Worm (Caenorhabditis elegans) whole organism, L4 larva: ENCODE results near the gene B0280.11.

Experiments used
- F10B5.3 ChIP-seq: sonication (generic microtip); optimal IDR thresholded peaks from 2 replicates; lab custom pipeline; 2016; ENCODE audit warnings: mild to moderate bottlenecking, missing genetic modification characterization, missing compliant biosample characterization
- F49E8.2 ChIP-seq: sonication (generic microtip); optimal IDR thresholded peaks from 2 replicates; lab custom pipeline; 2016; ENCODE audit warnings: missing compliant biosample characterization, mild to moderate bottlenecking, missing genetic modification characterization, borderline replicate concordance
- R02D3.7 ChIP-seq: fragments of 150-350 bp; sonication (generic microtip); optimal IDR thresholded peaks from 3 replicates; lab custom pipeline; 2014; ENCODE audit warnings: missing biosample characterization, missing genetic modification characterization
- T20F7.1 ChIP-seq: fragments of 200-800 bp; sonication (Bioruptor generic); optimal IDR thresholded peaks from 2 replicates; lab custom pipeline; 2018; ENCODE audit warnings: mild to moderate bottlenecking, missing genetic modification characterization, missing compliant biosample characterization
- Y105C5A.15 ChIP-seq: fragments of 200-800 bp; sonication (Bioruptor generic); IDR thresholded peaks from 2 replicates; pipeline ENCODE4 v1.3.6; 2022; ENCODE audit warnings: missing genetic modification characterization, missing compliant biosample characterization
- Y48G9A.11 ChIP-seq: fragments of 200-800 bp; sonication (Bioruptor generic); IDR thresholded peaks from 2 replicates; pipeline ENCODE4 v1.3.6; 2022; ENCODE audit warnings: missing genetic modification reagents, missing genetic modification characterization, missing compliant biosample characterization
- Y5F2A.4 ChIP-seq: fragments of 200-800 bp; sonication (Bioruptor generic); optimal IDR thresholded peaks from 2 replicates; lab custom pipeline; 2018; ENCODE audit warnings: mild to moderate bottlenecking, missing genetic modification characterization, missing compliant biosample characterization
- ZK337.2 ChIP-seq: fragments of 200-800 bp; sonication (Bioruptor generic); IDR thresholded peaks from 2 replicates; pipeline ENCODE4 v1.3.6; 2022; ENCODE audit warnings: missing genetic modification reagents, missing genetic modification characterization, missing compliant biosample characterization
- attf-4 ChIP-seq: sonication (generic microtip); optimal IDR thresholded peaks from 3 replicates; lab custom pipeline; 2017; ENCODE audit warnings: missing biosample characterization, missing genetic modification characterization
- ceh-20 ChIP-seq: fragments of 200-800 bp; sonication (Bioruptor generic); IDR thresholded peaks from 2 replicates; pipeline ENCODE4 v1.3.6; 2022; ENCODE audit warnings: missing genetic modification reagents, missing genetic modification characterization, missing compliant biosample characterization
- ceh-32 ChIP-seq: sonication (generic microtip); optimal IDR thresholded peaks from 2 replicates; lab custom pipeline; 2016; ENCODE audit warnings: mild to moderate bottlenecking, missing genetic modification characterization, missing compliant biosample characterization; ENCODE audit not compliant: poor library complexity
- ceh-82 ChIP-seq: sonication (generic microtip); optimal IDR thresholded peaks from 2 replicates; lab custom pipeline; 2017; ENCODE audit warnings: missing biosample characterization, missing genetic modification characterization
- ces-1 ChIP-seq: fragments of 150-350 bp; sonication (generic microtip); optimal IDR thresholded peaks from 4 replicates; lab custom pipeline; 2014; ENCODE audit warnings: missing biosample characterization, missing genetic modification reagents, missing genetic modification characterization
- daf-19 ChIP-seq: fragments of 200-800 bp; sonication (Bioruptor generic); conservative IDR thresholded peaks from 2 replicates; pipeline ENCODE4 v1.3.6; 2022; ENCODE audit warnings: missing genetic modification characterization, missing compliant biosample characterization
- dve-1 ChIP-seq: sonication (generic microtip); optimal IDR thresholded peaks from 2 replicates; lab custom pipeline; 2017; ENCODE audit warnings: antibody characterized with exemption, mild to moderate bottlenecking, missing genetic modification characterization, missing compliant biosample characterization; ENCODE audit not compliant: insufficient read depth
- gei-8 ChIP-seq: fragments of 200-800 bp; sonication (Bioruptor generic); optimal IDR thresholded peaks from 2 replicates; lab custom pipeline; 2018; ENCODE audit warnings: mild to moderate bottlenecking, missing genetic modification characterization, missing compliant biosample characterization
- hif-1 ChIP-seq, 2 experiments: sonication (generic microtip); optimal IDR thresholded peaks; 2 replicates each; lab custom pipeline; 2016 to 2017; ENCODE audit warnings: missing compliant biosample characterization in 2 of 2, missing genetic modification characterization in 2 of 2, missing genetic modification reagents in 2 of 2, missing genotype in 2 of 2, mild to moderate bottlenecking in 1 of 2
- lim-7 ChIP-seq: fragments of 200-800 bp; sonication (Bioruptor generic); IDR thresholded peaks from 2 replicates; pipeline ENCODE4 v1.3.6; 2022; ENCODE audit warnings: missing genetic modification characterization, missing compliant biosample characterization
- lin-1 ChIP-seq: fragments of 200-800 bp; sonication (Bioruptor generic); IDR thresholded peaks from 2 replicates; pipeline ENCODE4 v1.3.6; 2022; ENCODE audit warnings: missing genetic modification reagents, missing genetic modification characterization, missing compliant biosample characterization
- lin-29 ChIP-seq: fragments of 200-800 bp; sonication (Bioruptor generic); IDR thresholded peaks from 2 replicates; pipeline ENCODE4 v1.3.6; 2022; ENCODE audit warnings: missing genetic modification reagents, missing genetic modification characterization, missing compliant biosample characterization
- lin-38 ChIP-seq: fragments of 200-800 bp; sonication (Bioruptor generic); IDR thresholded peaks from 2 replicates; pipeline ENCODE4 v1.3.6; 2022; ENCODE audit warnings: missing genetic modification reagents, missing genetic modification characterization, missing compliant biosample characterization
- lir-3 ChIP-seq: sonication (generic microtip); optimal IDR thresholded peaks from 2 replicates; lab custom pipeline; 2016; ENCODE audit warnings: mild to moderate bottlenecking, missing genetic modification characterization, missing compliant biosample characterization
- madf-5 ChIP-seq, 2 experiments: fragments of 200-800 bp; sonication (Bioruptor generic); IDR thresholded peaks; 2 replicates each; pipeline ENCODE4 v1.3.6; 2022; ENCODE audit warnings: missing compliant biosample characterization in 2 of 2, missing genetic modification characterization in 2 of 2
- mdt-29 ChIP-seq: fragments of 200-800 bp; sonication (Bioruptor generic); IDR thresholded peaks from 2 replicates; pipeline ENCODE4 v1.3.6; 2022; ENCODE audit warnings: missing genetic modification reagents, missing genetic modification characterization, missing compliant biosample characterization
- mep-1 ChIP-seq: fragments of 150-350 bp; sonication (generic microtip); optimal IDR thresholded peaks from 3 replicates; lab custom pipeline; 2014; ENCODE audit warnings: missing biosample characterization, missing genetic modification characterization
- mes-2 ChIP-seq: sonication (generic microtip); optimal IDR thresholded peaks from 2 replicates; lab custom pipeline; 2016; ENCODE audit warnings: missing genotype, mild to moderate bottlenecking, missing genetic modification characterization, missing compliant biosample characterization; ENCODE audit not compliant: poor library complexity, severe bottlenecking
- nhr-10 ChIP-seq: fragments of 150-350 bp; optimal IDR thresholded peaks from 2 replicates; lab custom pipeline; 2014; ENCODE audit warnings: missing biosample characterization, missing genetic modification characterization
- nhr-11 ChIP-seq: fragments of 150-350 bp; optimal IDR thresholded peaks from 2 replicates; lab custom pipeline; 2014; ENCODE audit warnings: missing biosample characterization, missing genetic modification characterization
- nhr-41 ChIP-seq: fragments of 200-800 bp; sonication (Bioruptor generic); IDR thresholded peaks from 2 replicates; pipeline ENCODE4 v1.3.6; 2022; ENCODE audit warnings: missing genetic modification reagents, missing genetic modification characterization, missing compliant biosample characterization
- nhr-48 ChIP-seq: sonication (generic microtip); optimal IDR thresholded peaks from 2 replicates; lab custom pipeline; 2016; ENCODE audit warnings: mild to moderate bottlenecking, missing genetic modification characterization, missing compliant biosample characterization
- nhr-76 ChIP-seq: fragments of 150-350 bp; optimal IDR thresholded peaks from 2 replicates; lab custom pipeline; 2014; ENCODE audit warnings: missing biosample characterization, missing genetic modification characterization
- pha-4 ChIP-seq, 2 experiments: fragments of 150-350 bp in 1 of 2; fragments of 200-800 bp in 1 of 2; sonication (Bioruptor generic) in 1 of 2; IDR thresholded peaks in 1 of 2; optimal IDR thresholded peaks in 1 of 2; 2 replicates each; pipeline versions ENCODE4 v1.3.6 to Lab custom; 2014 to 2022; ENCODE audit warnings: missing genetic modification characterization in 2 of 2, missing genetic modification reagents in 2 of 2, missing biosample characterization in 1 of 2, missing compliant biosample characterization in 1 of 2
- php-3 ChIP-seq: fragments of 200-800 bp; sonication (Bioruptor generic); IDR thresholded peaks from 2 replicates; pipeline ENCODE4 v1.3.6; 2022; ENCODE audit warnings: missing genetic modification reagents, missing genetic modification characterization, missing compliant biosample characterization
- sdz-12 ChIP-seq: fragments of 200-800 bp; sonication (Bioruptor generic); optimal IDR thresholded peaks from 2 replicates; lab custom pipeline; 2018; ENCODE audit warnings: mild to moderate bottlenecking, missing genetic modification characterization, missing compliant biosample characterization
- skn-1 ChIP-seq: fragments of 150-350 bp; optimal IDR thresholded peaks from 2 replicates; lab custom pipeline; 2014; ENCODE audit warnings: missing biosample characterization, missing genetic modification characterization
- tag-97 ChIP-seq: fragments of 200-800 bp; sonication (Bioruptor generic); IDR thresholded peaks from 2 replicates; pipeline ENCODE4 v1.3.6; 2022; ENCODE audit warnings: missing genetic modification characterization, missing compliant biosample characterization
- zfp-2 ChIP-seq: sonication (generic microtip); optimal IDR thresholded peaks from 2 replicates; lab custom pipeline; 2016; ENCODE audit warnings: mild to moderate bottlenecking, missing genetic modification characterization, missing compliant biosample characterization
- zfp-3 ChIP-seq: fragments of 200-800 bp; sonication (Bioruptor generic); conservative IDR thresholded peaks from 2 replicates; pipeline ENCODE4 v1.3.6; 2022; ENCODE audit warnings: missing genetic modification reagents, missing genetic modification characterization, missing compliant biosample characterization
- zip-2 ChIP-seq: fragments of 150-350 bp; optimal IDR thresholded peaks from 2 replicates; lab custom pipeline; 2014; ENCODE audit warnings: missing biosample characterization, missing genetic modification characterization
- ztf-11 ChIP-seq: fragments of 150-350 bp; optimal IDR thresholded peaks from 2 replicates; lab custom pipeline; 2014; ENCODE audit warnings: missing biosample characterization, missing genetic modification characterization

The B0280.11 gene

DNA sequence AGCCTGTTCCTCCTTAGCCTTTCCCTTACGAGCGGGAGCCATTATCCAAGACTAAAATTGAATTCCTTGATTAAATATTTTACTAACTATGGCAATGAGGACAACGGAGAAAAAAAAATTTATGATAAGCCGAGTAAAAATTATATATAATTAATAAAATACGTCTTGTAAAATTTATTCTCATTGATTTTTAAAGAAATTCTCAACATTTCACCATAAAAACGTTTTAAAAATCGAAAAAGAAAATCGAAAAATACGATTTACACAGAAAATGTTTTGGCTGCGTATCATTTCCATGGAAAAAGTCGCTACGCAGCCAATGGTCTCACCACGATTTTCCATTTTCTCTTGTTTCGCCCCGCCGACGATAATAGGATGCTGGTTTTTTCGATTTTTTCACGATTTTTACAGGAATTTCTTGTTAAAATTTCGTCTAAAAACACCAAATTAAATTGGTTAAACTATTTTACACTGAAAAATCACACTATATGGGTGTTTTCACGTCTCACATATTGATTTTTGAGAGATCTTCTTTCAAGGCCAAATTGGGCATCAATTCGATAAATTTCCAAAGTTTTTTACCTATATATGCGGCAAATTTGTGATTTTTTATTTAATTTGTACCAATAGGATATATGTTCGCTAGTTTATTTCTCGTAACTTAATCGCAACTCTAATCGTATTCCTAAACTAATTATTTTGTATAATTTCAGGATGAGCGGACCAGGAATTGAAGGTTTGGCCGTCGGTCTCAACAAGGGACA is 41.6 kb upstream of the B0280.11 start, which contains the start of the genes rps-14 and rpl-36 (continued):
- TF ChIP-seq ces-1 (GFP tag; lab: Kevin White, UChicago) (peak; percentile 12), ZK337.2 (GFP tag; lab: Robert Waterston, UW) (no peak), madf-5 (GFP tag; IDR thresholded peaks at IDR 0.05; lab: Robert Waterston, UW) (no peak), ztf-11 (tag; lab: Kevin White, UChicago) (no peak), ceh-32 (tag; lab: Kevin White, UChicago) (no peak), dve-1 (tag; lab: Kevin White, UChicago) (peak; percentile 95), lir-3 (no peak), pha-4 (GFP tag; IDR thresholded peaks at IDR 0.05; lab: Robert Waterston, UW) (peak; percentile 35; the same call in 1 of the 2 replicates), pha-4 (tag; optimal IDR thresholded peaks at IDR 0.05; lab: Kevin White, UChicago) (peak; percentile 92), nhr-41 (no peak), zfp-2 (tag; lab: Kevin White, UChicago) (peak; percentile 95), nhr-11 (tag; lab: Kevin White, UChicago) (peak; percentile 81), mdt-29 (no peak), hif-1 (tag; optimal IDR thresholded peaks at IDR 0.05; lab: Kevin White, UChicago) (peak in 1 of 2 experiments; percentile 64), zip-2 (tag; lab: Kevin White, UChicago) (peak; percentile 9), R02D3.7 (no peak), skn-1 (tag; lab: Kevin White, UChicago) (no peak), lim-7 (no peak), F10B5.3 (tag; lab: Kevin White, UChicago) (no peak), tag-97 (GFP tag; lab: Robert Waterston, UW) (no peak), ceh-20 (GFP tag; lab: Robert Waterston, UW) (peak; percentile 63; the same call in 1 of the 2 replicates), ceh-82 (no peak), mes-2 (tag; lab: Kevin White, UChicago) (peak; percentile 92)

DNA sequence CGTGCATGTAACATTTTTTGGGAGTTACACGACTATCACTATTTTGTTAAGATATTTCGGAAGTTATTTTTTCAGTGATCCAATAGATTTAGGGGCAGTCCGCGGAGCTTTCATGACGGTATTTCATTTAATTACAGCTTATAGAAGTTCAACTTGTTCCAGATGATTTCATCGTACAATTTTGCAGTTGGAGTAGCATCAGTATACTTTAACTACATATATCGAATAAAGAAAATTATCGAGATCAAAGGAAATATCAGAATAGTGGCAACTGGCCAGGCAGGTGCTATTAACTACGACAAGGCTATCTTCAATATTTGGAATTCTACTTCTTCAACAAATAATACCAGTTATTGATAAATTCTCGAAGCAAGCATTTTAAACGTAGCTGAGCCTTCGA is 40.4 kb upstream of the B0280.11 start:
- TF ChIP-seq zfp-3 (no peak), mep-1 (tag; lab: Kevin White, UChicago) (no peak), mdt-29 (no peak), Y5F2A.4 (GFP tag; lab: Kevin White, UChicago) (no peak), nhr-10 (tag; lab: Kevin White, UChicago) (no peak), Y48G9A.11 (GFP tag; lab: Robert Waterston, UW) (peak; percentile 39; the same call in 1 of the 2 replicates), T20F7.1 (GFP tag; lab: Kevin White, UChicago) (no peak), hif-1 (tag; optimal IDR thresholded peaks at IDR 0.05; lab: Kevin White, UChicago) (no peak), nhr-76 (tag; lab: Kevin White, UChicago) (no peak), lin-1 (0 out of 2 replicates have a peak, but pooled peaks have one; percentile 35), php-3 (GFP tag; lab: Robert Waterston, UW) (0 out of 2 replicates have a peak, but pooled peaks have one; percentile 28), gei-8 (no peak), lin-29 (GFP tag; lab: Robert Waterston, UW) (no peak), attf-4 (no peak), F49E8.2 (peak; percentile 65), sdz-12 (GFP tag; lab: Kevin White, UChicago) (no peak), lin-38 (GFP tag; lab: Robert Waterston, UW) (peak; percentile 48), nhr-48 (tag; lab: Kevin White, UChicago) (no peak), daf-19 (GFP tag; lab: Robert Waterston, UW) (0 out of 2 replicates have a peak, but pooled peaks have one; percentile 40), lir-3 (no peak), pha-4 (GFP tag; IDR thresholded peaks at IDR 0.05; lab: Robert Waterston, UW) (peak; percentile 16; the same call in 1 of the 2 replicates), pha-4 (tag; optimal IDR thresholded peaks at IDR 0.05; lab: Kevin White, UChicago) (no peak), Y105C5A.15 (GFP tag; lab: Robert Waterston, UW) (0 out of 2 replicates have a peak, but pooled peaks have one; percentile 41), ceh-20 (GFP tag; lab: Robert Waterston, UW) (no peak)
